Worm (Caenorhabditis elegans): ENCODE measurements around the gene atat-2.
A peak's percentile ranks its signal among the peaks of the same experiment; 100 is the strongest.

The atat-2 gene

ce11 chrX:5872153-5872552 is 23.3 kb downstream of the atat-2 start:
- TF ChIP-seq mdl-1 (tag; optimal IDR thresholded peaks at IDR 0.05) (no peak), nhr-43 (tag; optimal IDR thresholded peaks at IDR 0.05; ENCODE audit: poor library complexity, severe bottlenecking) (no peak), ama-1 (optimal IDR thresholded peaks at IDR 0.05) (no peak), mml-1 (tag; optimal IDR thresholded peaks at IDR 0.05) (no peak), lin-39 (tag; optimal IDR thresholded peaks at IDR 0.05) (no peak), fkh-2 (tag; optimal IDR thresholded peaks at IDR 0.05) (no peak), nhr-237 (tag; optimal IDR thresholded peaks at IDR 0.05) (no peak), nhr-12 (tag; optimal IDR thresholded peaks at IDR 0.05) (no peak), jun-1 (tag; optimal IDR thresholded peaks at IDR 0.05) (no peak)

ce11 chrX:5875567-5875966 is 26.7 kb downstream of the atat-2 start, which contains the start of gene F49E10.4:
Gene F49E10.4, plus strand, starts transcription at chrX:5875867.
- TF ChIP-seq fos-1 (tag; optimal IDR thresholded peaks at IDR 0.05) (no peak), lin-15B (tag; optimal IDR thresholded peaks at IDR 0.05) (no peak), lin-39 (tag; optimal IDR thresholded peaks at IDR 0.05) (no peak), mdl-1 (tag; optimal IDR thresholded peaks at IDR 0.05) (no peak), nhr-237 (tag; optimal IDR thresholded peaks at IDR 0.05) (no peak), lsy-12 (tag; optimal IDR thresholded peaks at IDR 0.05) (no peak), nhr-67 (tag; optimal IDR thresholded peaks at IDR 0.05) (no peak), eor-1 (tag; optimal IDR thresholded peaks at IDR 0.05) (no peak), nhr-23 (tag; optimal IDR thresholded peaks at IDR 0.05) (no peak), ceh-16 (tag; optimal IDR thresholded peaks at IDR 0.05) (no peak), snpc-4 (tag; optimal IDR thresholded peaks at IDR 0.05) (no peak)

ce11 chrX:5877039-5877438 is 28.1 kb downstream of the atat-2 start:
- TF ChIP-seq fkh-10 (GFP tag; optimal IDR thresholded peaks at IDR 0.05): peak; percentile 50
- no peak for TF ChIP-seq daf-12 (tag; optimal IDR thresholded peaks at IDR 0.05)
- TF ChIP-seq nhr-23 (tag; optimal IDR thresholded peaks at IDR 0.05): no peak
- no peak for TF ChIP-seq nhr-11 (tag; optimal IDR thresholded peaks at IDR 0.05)
- TF ChIP-seq unc-62 (GFP tag; optimal IDR thresholded peaks at IDR 0.05): no peak
- TF ChIP-seq jun-1 (tag; optimal IDR thresholded peaks at IDR 0.05): no peak
- TF ChIP-seq elt-3 (tag; optimal IDR thresholded peaks at IDR 0.05): no peak
- no peak for TF ChIP-seq ztf-4 (tag; optimal IDR thresholded peaks at IDR 0.05)

DNA sequence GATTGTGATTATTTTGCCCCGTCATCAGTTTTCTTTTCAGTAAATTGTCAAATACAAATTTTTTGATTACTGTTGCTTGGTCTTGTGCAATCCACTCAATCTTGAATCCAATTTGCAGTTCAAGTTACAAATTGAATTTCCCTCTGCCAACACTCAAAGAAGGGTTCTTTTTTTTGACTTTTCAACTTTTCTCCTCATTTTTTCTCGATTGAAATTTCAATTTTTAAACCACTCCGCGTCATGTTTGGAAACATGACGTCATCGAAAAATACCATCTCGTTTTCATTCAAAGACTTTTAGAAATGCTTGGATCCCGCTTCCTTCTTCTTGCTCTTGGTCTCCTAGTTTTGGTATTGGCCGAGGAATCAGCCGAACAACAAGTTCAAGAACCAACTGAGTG is 36.7 kb downstream of the atat-2 start, which contains the start of gene flp-7:
Gene flp-7 (plus strand): TSS at position 301 of the 400 bp plus-strand sequence.
- no peak for TF ChIP-seq elt-1 (tag; optimal IDR thresholded peaks at IDR 0.05)
- TF ChIP-seq ZK546.5 (tag; optimal IDR thresholded peaks at IDR 0.05): no peak

DNA sequence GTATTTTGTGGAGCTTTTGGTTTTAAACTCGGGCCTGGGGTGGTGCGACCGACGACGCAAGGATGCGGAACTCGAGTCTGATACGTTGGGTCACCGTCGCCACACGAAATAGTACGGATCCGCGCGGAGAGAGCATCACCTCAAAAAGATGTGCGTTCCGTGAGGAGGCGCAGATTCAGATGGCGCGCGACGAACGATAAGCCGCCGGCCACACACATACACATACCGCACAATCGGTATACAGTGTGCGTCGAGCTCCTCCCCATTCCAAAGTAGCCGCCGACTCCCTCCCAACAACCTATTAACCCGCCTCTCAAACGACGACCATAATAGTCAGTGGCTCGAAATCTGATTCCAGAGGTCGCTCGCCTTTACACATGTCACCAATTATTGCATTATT is 41.2 kb downstream of the atat-2 start, which contains the start of gene F49E10.2:
Gene F49E10.2 (plus strand): TSS at position 301 of the 400 bp plus-strand sequence.
- TF ChIP-seq lin-39 (tag; optimal IDR thresholded peaks at IDR 0.05): no peak
- no peak for TF ChIP-seq tbx-2 (tag; optimal IDR thresholded peaks at IDR 0.05)
- no peak for TF ChIP-seq ztf-11 (tag; optimal IDR thresholded peaks at IDR 0.05)
- no peak for TF ChIP-seq aly-2 (tag; optimal IDR thresholded peaks at IDR 0.05)
- TF ChIP-seq nhr-25 (tag; optimal IDR thresholded peaks at IDR 0.05): no peak
- TF ChIP-seq nhr-237 (tag; optimal IDR thresholded peaks at IDR 0.05): no peak
- no peak for TF ChIP-seq ztf-4 (tag; optimal IDR thresholded peaks at IDR 0.05)
- TF ChIP-seq nhr-67 (tag; optimal IDR thresholded peaks at IDR 0.05): no peak
- no peak for TF ChIP-seq ceh-82 (tag; optimal IDR thresholded peaks at IDR 0.05)
- no peak for TF ChIP-seq fkh-2 (tag; optimal IDR thresholded peaks at IDR 0.05)
- no peak for TF ChIP-seq ceh-9 (tag; optimal IDR thresholded peaks at IDR 0.05)
- no peak for TF ChIP-seq ceh-28 (tag; optimal IDR thresholded peaks at IDR 0.05)
- TF ChIP-seq ceh-16 (tag; optimal IDR thresholded peaks at IDR 0.05): no peak
- TF ChIP-seq unc-39 (tag; optimal IDR thresholded peaks at IDR 0.05): no peak
- no peak for TF ChIP-seq daf-12 (tag; optimal IDR thresholded peaks at IDR 0.05)
- TF ChIP-seq R02D3.7 (tag; optimal IDR thresholded peaks at IDR 0.05): no peak

- TF ChIP-seq unc-62 (GFP tag; optimal IDR thresholded peaks at IDR 0.05): no peak
- TF ChIP-seq zag-1 (tag; optimal IDR thresholded peaks at IDR 0.05): no peak
- no peak for TF ChIP-seq skn-1 (tag; optimal IDR thresholded peaks at IDR 0.05)
- no peak for TF ChIP-seq daf-12 (tag; optimal IDR thresholded peaks at IDR 0.05)
- no peak for TF ChIP-seq ceh-9 (tag; optimal IDR thresholded peaks at IDR 0.05)
- no peak for TF ChIP-seq nhr-12 (tag; optimal IDR thresholded peaks at IDR 0.05)
- TF ChIP-seq egl-5 (tag; optimal IDR thresholded peaks at IDR 0.05): no peak
- no peak for TF ChIP-seq aly-2 (tag; optimal IDR thresholded peaks at IDR 0.05)
- no peak for TF ChIP-seq nhr-237 (tag; optimal IDR thresholded peaks at IDR 0.05)
- TF ChIP-seq ceh-16 (tag; optimal IDR thresholded peaks at IDR 0.05): no peak
- TF ChIP-seq nhr-25 (tag; optimal IDR thresholded peaks at IDR 0.05): no peak
- TF ChIP-seq ceh-82 (tag; optimal IDR thresholded peaks at IDR 0.05): no peak
- TF ChIP-seq pha-4 (tag; optimal IDR thresholded peaks at IDR 0.05): no peak
- TF ChIP-seq fkh-10 (GFP tag; optimal IDR thresholded peaks at IDR 0.05): peak; percentile 93
- TF ChIP-seq jun-1 (tag; optimal IDR thresholded peaks at IDR 0.05): no peak
- TF ChIP-seq nhr-76 (tag; optimal IDR thresholded peaks at IDR 0.05): no peak
- no peak for TF ChIP-seq nhr-11 (tag; optimal IDR thresholded peaks at IDR 0.05)
- TF ChIP-seq R02D3.7 (tag; optimal IDR thresholded peaks at IDR 0.05): no peak
- peak; percentile 33 for TF ChIP-seq sea-2 (GFP tag; optimal IDR thresholded peaks at IDR 0.05)
- TF ChIP-seq elt-1 (tag; optimal IDR thresholded peaks at IDR 0.05): no peak
- TF ChIP-seq fkh-2 (tag; optimal IDR thresholded peaks at IDR 0.05): no peak
- TF ChIP-seq lin-39 (tag; optimal IDR thresholded peaks at IDR 0.05): peak; percentile 35
- TF ChIP-seq mml-1 (tag; optimal IDR thresholded peaks at IDR 0.05): no peak
- TF ChIP-seq nhr-77 (tag; optimal IDR thresholded peaks at IDR 0.05): no peak
- TF ChIP-seq tbx-2 (tag; optimal IDR thresholded peaks at IDR 0.05): no peak
- no peak for TF ChIP-seq nhr-23 (tag; optimal IDR thresholded peaks at IDR 0.05)
Observed at ce11 chrX:5896001-5896400, 47.1 kb downstream of the atat-2 start.
